Worm (Caenorhabditis elegans) whole organism, L4 larva: ENCODE measurements around the gene srg-26.

Experiments used
- D1046.2 ChIP-seq: fragments of 200-800 bp; sonication (Bioruptor generic); IDR thresholded peaks from 2 replicates; pipeline ENCODE4 v1.3.6; 2022; ENCODE audit warnings: missing genetic modification characterization, missing compliant biosample characterization
- daf-8 ChIP-seq: fragments of 200-800 bp; sonication (Bioruptor generic); IDR thresholded peaks from 2 replicates; pipeline ENCODE4 v1.3.6; 2022; ENCODE audit warnings: missing genetic modification characterization, missing compliant biosample characterization
- mdl-1 ChIP-seq, 2 experiments: fragments of 150-350 bp in 1 of 2; sonication (generic microtip) in 1 of 2; optimal IDR thresholded peaks; 2 replicates each; lab custom pipeline; 2014 to 2017; ENCODE audit warnings: missing biosample characterization in 2 of 2, missing genetic modification characterization in 2 of 2
- nhr-11 ChIP-seq: fragments of 150-350 bp; optimal IDR thresholded peaks from 2 replicates; lab custom pipeline; 2014; ENCODE audit warnings: missing biosample characterization, missing genetic modification characterization
- spr-3 ChIP-seq: fragments of 200-800 bp; sonication (Bioruptor generic); optimal IDR thresholded peaks from 2 replicates; lab custom pipeline; 2018; ENCODE audit warnings: mild to moderate bottlenecking, missing genetic modification characterization, missing compliant biosample characterization
- unc-62 ChIP-seq, 3 experiments: fragments of 150-350 bp in 1 of 3; sonication (generic microtip); optimal IDR thresholded peaks in 2 of 3; peaks in 1 of 3; 1 replicate in 1 of 3; 2 replicates in 2 of 3; lab custom pipeline; 2014 to 2017; ENCODE audit warnings: missing biosample characterization in 3 of 3, missing genetic modification characterization in 3 of 3, missing genetic modification reagents in 3 of 3, missing genotype in 1 of 3

DNA sequence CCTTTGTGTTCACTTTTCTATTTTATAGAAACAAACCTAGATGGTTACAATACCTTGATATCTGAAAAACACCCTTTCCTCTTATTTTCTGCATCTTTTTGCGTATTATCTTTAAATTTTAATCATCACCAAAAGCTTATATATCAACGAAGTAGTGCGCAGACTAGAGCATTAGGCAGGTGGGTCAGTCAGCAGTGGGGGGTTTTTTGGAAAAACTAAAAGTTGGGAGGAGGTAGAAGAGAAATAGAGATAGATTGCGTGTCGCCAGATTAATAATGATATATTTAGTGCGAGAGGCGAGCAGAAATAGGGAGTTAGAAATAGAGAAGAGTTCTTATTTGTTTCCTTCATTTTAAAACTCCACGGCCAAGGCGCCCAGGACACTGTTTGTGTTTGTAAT lies 29.8 kb upstream of the srg-26 start:
- TF ChIP-seq nhr-11 (tag; lab: Kevin White, UChicago) = no peak
- no peak for TF ChIP-seq daf-8
- no peak for TF ChIP-seq mdl-1 (tag; optimal IDR thresholded peaks at IDR 0.05; lab: Kevin White, UChicago)
- TF ChIP-seq D1046.2 (GFP tag; lab: Robert Waterston, UW) = no peak
- no peak for TF ChIP-seq unc-62 (GFP tag; optimal IDR thresholded peaks at IDR 0.05 in 1 of 2; lab: Kevin White, UChicago)
- no peak for TF ChIP-seq unc-62 (tag; optimal IDR thresholded peaks at IDR 0.05; lab: Kevin White, UChicago)
- TF ChIP-seq spr-3 (GFP tag; lab: Kevin White, UChicago) = no peak
